Fruit fly (Drosophila melanogaster) S2 (cell line): ENCODE data around the gene hth.

Source experiments
- CG8478 ChIP-seq: fragments of >200 bp; optimal IDR thresholded peaks from 2 replicates; lab custom pipeline; 2018
- CTCF ChIP-seq, 2 experiments: fragments of >200 bp; optimal IDR thresholded peaks; 2 replicates each; lab custom pipeline; 2018

Gene hth

DNA sequence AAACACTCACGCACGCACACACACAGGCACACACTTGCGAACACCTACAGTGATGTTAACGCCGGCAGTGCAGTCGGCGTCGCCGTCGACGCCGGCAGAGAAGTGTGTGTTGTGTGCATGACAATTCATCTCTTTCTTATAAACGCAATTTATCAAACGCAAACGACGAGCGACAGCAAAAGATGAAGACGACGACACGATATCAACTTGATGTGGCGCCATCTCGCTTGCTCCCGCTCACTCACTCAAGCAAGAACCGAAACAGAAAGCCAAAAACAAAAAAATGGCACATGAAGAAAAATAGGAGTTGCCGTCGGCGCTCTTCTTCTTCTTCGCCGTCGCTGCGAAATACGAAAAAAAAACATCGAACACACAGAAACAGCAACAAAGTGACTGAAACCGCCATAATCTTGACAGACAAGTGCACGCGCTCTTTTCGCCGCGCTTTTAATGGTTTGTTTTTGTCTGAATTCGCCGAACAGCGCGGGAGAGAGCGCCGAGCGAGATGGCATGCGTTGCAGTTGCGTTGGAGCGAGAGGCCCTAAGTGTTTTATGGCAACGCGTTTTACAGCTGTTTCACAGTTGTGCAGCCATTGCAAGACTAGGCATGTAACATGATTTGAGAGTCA lies 22.5 kb downstream of the hth start:
- peak; percentile 46 to 56 for TF ChIP-seq CTCF (optimal IDR thresholded peaks at IDR 0.05; lab: Kevin White, UChicago)
- no peak for TF ChIP-seq CG8478

DNA sequence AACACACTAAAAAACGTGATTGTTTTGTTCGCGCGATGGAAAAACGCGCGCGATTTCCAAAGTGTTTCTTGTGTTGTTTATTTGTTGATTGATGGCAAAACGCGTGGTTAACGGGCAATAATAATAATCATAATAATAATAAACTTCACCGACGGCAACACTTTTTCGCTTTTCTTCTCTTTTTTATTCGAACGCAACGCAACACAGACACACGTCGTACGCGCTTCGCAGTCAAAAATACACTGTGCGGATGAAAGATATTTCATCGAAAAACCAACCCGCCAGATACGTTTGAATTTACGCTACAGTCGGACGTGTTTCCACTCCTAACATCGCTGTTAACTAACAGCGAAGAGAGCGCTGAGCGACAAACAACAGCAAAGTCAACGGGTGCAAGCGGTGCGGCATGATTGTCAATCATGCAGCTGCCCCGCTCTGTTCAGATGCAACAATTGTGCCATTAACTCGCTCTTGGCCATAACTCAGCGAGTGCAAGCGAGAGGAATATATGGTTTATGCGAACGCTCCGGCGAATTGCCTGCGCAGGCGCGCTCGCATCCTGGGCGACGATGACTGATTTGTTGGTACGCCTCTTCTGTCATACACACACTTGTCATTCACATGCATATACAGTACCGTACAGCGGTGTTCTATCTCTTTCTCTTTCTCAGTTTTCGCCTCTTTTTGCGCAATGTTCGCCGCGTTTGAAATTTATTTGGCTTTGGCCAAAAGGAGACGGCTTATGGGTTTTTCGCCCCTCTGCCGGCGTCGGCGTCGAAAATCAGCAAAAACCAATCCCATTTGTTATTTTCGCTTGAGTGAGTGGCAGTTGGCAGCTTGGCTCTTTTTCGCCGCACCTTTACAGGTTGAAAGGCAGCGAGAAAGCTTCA lies 25.1 kb downstream of the hth start:
- TF ChIP-seq CTCF (optimal IDR thresholded peaks at IDR 0.05; lab: Kevin White, UChicago) (peak; percentile 34 to 72), CG8478 (peak; percentile 39)

DNA sequence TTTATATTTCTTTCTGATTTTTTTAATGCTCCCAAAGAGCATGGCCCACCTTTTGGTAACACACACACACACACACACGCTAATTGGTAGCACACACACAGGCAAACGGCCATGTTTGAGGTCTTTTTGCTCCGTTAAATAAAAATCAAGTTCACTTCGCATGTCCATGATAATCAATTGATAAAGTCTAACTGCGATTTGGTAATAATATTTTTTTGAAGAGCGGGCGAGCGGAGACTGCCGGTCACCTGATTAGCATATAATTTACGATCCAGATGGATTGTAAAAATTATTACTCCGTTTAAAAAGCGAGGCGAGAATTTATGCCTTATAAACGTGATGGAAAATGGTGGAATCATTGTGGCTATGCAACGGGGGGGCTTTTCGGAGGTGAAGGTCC lies 27.5 kb downstream of the hth start:
- TF ChIP-seq CTCF (optimal IDR thresholded peaks at IDR 0.05; lab: Kevin White, UChicago) (no peak), CG8478 (no peak)

DNA sequence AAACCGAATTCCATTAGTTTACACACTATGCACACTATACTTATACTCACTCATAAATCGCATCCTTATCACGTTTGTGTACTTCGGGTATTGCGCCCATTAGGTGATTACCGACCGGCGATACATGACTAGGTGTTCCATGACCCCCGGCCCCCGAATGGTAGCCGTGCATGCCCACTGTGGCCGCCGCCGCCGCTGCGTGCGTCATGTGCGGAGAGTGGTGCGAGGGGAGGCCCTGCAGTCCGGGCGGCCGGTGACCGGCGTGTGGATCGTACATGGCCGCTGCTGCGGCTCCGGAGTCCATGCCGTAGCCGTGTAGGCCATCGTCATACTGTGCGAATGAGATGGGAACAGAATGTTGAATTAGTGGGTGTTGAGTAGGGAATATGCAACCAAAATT lies 34.3 kb downstream of the hth start:
- TF ChIP-seq CTCF (optimal IDR thresholded peaks at IDR 0.05; lab: Kevin White, UChicago) (no peak), CG8478 (no peak)

DNA sequence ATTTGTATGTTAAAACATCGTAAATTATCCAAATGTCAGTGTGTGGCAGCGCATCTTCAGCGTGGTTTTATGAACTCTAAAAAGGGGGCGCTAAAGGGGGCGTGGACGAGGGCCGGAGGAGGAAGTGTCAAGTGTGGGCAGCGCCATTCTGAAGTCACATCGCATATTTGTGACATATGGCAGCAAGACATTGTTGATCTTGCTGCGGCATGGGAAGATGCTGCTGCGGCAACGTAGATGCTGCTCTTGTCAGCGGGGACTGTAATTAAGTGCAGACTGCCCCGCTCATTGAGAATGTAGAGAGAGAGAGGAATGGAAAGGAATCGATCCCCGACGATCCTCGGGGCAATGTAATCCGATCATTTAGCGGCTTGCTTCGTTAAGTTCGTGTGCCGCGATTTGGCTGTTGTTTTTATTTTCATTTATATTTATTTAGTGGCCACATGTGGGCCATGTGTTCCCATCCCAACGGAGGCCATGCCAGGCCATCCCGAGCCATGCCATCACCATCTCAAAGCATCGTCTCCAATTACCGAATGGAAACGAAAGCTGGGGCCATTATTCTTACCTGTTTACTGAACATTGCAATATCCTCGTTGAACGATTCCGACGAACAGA lies 37.0 kb downstream of the hth start:
- TF ChIP-seq CG8478: no peak
- TF ChIP-seq CTCF (optimal IDR thresholded peaks at IDR 0.05; lab: Kevin White, UChicago): no peak

DNA sequence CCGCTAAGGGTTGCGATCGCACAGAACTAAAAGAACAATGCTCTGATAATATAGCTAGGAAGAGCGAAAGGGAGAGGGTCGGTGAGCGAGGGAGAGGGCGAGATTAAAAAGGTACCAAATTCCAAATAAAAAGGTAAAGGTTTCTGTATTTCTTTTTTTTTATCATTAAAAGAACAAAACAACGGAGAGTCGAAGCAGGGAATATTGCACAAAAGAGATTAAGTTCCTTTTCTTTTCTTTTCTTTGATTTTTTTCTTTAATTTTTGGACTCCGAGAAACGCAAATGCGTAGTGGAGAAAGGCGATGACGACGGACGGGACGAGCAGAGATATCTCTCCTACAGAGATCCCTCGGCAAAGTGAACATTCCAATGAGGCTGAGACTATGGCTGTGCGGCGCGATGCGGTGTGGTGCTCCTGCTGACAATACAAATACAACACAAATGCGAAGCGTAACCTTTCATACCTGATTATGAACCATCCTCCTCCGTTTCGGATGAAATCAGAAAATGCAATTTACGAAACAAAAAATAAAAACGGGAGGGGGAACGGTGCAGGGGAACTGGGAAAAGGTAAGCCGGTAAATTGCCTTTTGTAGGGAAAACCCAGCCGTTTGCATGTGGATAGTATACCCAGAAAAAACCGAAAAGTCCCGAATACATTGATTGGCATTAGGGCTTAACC lies 39.6 kb downstream of the hth start:
- TF ChIP-seq CG8478 (no peak), CTCF (optimal IDR thresholded peaks at IDR 0.05; lab: Kevin White, UChicago) (no peak)

DNA sequence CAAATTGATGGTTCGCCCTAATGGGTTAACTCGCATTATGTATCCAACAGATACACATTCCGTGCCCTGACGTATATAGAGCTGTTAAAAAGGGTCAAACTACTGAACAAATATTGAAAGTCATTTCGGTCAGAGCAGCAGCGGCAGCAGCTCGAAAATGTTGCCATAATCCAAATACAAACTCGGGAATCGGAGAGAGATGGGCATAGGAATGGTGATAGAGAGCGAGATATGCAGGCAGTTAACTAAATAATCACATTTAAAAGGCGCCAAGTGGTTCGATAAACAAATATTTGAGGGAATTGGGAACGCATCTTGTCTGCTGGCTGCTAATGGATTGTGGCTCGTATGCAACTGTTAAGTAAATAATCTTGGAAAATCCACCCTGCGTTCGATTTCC lies 40.4 kb downstream of the hth start:
- TF ChIP-seq CG8478 (no peak), CTCF (optimal IDR thresholded peaks at IDR 0.05; lab: Kevin White, UChicago) (no peak)

DNA sequence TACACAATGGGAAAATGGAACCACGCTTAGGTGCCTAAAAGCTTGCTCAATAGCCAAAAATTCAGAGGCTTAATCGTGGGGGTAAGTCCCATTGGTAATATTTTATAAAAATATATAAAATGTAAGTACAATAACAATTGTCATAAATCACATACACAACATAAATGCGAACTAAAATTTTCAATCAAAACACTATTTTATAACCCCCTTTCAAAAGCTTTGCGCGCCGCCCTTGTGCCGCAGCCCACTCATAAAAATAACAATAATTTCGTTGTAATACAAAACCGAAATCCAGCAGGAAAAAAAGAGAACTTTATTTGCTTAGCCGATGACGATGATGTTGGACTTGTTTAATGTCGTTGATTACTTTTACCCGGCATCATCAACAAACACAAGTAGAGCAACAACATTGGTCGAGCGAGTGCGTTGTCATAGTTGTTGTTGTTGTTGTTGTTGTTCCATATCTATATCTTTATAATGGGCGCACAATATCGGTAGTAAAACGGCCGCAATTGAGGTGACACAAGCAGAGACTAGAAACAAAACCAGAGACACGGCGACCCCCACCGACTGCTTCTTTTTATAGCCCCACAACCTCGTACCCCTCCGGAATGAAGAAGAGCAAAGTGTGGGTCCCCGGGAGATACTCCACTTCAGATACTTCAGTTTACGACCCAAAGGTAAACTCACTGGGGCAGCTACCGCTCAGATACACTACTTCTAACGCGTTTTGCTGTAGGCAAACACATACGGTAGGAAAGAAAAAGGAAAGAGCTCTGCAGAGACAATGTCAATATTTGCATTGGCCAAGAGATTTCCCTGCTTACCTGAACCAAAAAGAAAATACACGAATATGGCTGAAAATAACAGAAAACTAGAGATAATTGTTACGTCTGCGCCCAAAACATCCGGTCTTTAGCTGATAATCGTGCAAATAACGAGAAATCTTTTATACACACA lies 41.5 kb downstream of the hth start:
- TF ChIP-seq CG8478 (no peak), CTCF (optimal IDR thresholded peaks at IDR 0.05; lab: Kevin White, UChicago) (no peak)

DNA sequence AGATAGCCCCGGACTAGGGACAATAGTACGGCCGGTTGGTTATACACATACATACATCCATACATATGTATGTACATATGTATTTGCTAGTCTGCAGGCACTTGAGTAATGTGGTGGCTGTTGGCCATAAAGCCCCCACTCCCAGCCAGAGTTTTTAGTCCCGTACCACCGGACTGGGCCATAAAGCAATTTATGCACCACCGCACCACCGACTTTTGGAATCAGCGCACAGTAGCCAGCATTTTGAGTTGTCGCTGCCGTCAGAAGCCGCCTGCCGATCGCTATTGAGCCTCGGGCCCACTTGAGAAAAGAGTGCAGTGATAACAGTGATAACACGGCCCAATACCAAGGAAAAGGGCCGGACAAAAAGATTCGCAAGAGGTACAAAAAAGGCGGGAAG lies 42.9 kb downstream of the hth start:
- TF ChIP-seq CTCF (optimal IDR thresholded peaks at IDR 0.05; lab: Kevin White, UChicago) (no peak), CG8478 (no peak)

DNA sequence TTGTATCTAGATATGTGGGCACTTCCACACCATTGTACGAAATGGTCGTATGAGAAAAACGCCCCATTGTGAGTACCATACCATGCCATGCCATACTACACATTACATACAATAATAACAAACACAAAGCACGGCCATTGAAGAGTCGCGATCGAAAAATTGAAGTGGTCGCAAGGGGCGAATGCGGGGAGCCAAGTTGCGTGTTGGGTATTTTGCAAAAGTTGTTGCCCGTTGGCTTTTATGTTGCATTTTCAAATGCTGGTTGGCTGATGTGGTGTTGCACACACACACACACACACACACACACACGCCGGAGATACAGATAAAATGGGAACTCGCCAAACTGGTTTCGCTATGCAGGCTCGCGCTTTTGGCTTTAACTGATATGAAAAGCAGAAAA lies 44.5 kb downstream of the hth start:
- TF ChIP-seq CG8478: no peak
- no peak for TF ChIP-seq CTCF (optimal IDR thresholded peaks at IDR 0.05; lab: Kevin White, UChicago)

DNA sequence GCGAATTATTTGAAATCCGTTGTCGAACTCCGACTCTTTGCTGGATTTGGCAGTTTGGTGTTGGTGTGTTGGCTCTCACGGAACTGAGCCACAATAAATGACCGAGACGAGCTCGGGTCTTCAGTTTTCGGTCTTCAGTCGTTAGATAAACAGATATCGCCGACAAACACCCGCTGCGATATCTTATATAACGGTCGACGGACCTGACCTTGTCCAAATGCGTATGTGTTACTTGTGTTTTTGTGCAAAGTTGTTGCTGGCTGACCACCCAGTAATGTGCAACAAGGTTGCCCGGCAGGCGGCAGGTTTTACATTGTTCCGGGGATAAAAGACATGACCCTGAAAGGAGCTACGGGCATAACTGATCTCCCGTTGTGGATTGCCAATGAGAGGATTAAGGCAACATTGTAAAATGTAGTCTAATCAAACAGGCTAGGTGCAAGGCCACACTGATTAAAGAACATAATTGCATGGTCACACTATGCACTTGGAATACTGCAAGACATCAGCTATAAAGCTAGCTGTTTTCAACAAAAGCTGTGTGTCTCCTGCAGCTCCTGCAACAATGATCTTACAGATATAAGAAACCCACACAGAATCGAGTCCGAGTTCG lies 45.1 kb downstream of the hth start:
- TF ChIP-seq CTCF (optimal IDR thresholded peaks at IDR 0.05; lab: Kevin White, UChicago) (no peak), CG8478 (no peak)

DNA sequence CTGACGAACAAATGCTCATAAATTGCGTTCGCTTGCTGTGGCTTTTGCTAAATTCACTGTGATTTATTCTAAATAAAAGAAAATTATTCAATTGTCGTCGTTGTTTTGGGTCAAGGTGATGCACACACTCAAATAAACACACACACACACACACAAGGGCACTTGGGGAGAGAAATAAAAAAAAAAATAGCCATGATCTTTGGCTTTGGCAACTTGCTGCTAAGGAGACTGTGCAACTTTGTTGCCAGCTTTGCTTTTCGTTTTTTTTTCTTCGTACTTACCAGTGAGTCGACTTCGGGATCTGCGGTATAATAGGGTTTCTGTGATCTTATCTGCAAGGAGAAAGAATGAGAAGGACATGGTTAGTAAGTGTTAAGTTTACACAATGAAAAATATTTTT lies 46.1 kb downstream of the hth start:
- TF ChIP-seq CG8478 (no peak), CTCF (optimal IDR thresholded peaks at IDR 0.05; lab: Kevin White, UChicago) (no peak)

DNA sequence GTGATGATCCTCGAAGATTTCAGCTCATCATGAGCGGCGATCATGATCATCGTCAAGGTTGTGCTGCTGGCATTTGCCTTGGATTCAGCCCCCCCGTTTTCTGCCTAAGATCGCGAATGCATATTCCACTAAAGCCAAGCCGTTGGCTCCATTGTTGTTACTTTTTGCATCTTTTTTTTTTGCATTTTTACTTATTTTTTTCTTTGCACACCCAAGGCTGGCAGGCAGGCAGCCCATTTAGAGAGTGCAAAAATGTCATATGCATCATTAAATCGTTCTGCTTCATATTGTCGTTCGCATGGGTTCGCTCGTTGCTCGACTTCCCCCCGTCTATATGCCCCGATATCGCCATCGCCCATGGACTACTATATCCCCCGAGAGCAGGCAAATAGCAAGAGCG lies 46.5 kb downstream of the hth start:
- TF ChIP-seq CG8478: no peak
- TF ChIP-seq CTCF (optimal IDR thresholded peaks at IDR 0.05; lab: Kevin White, UChicago): no peak

DNA sequence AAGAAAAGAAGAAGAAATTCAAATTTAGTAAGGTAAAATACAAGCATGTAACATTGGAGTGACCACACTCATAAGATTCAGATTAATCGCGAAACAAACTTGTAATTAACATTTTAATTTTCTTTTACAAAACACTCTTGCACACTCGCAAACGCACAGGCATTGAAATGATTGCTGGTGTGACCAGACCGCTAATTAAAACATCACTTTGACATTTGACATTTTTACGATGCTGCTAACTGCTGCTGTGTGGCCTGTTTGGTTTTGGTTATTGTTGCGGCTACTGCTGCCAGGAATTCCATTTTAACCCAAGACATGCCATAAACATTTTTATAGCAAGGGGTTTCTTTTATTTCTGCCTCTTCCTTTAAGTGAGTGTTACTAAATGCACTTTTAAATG lies 47.9 kb downstream of the hth start:
- TF ChIP-seq CG8478 (no peak), CTCF (optimal IDR thresholded peaks at IDR 0.05; lab: Kevin White, UChicago) (no peak)
